Worm (Caenorhabditis elegans) whole organism, early embryonic: ENCODE data around the gene F43E2.1.

Experiments
- B0310.2 ChIP-seq: sonication (generic microtip); optimal IDR thresholded peaks from 2 replicates; lab custom pipeline; 2016; ENCODE audit warnings: mild to moderate bottlenecking, missing genetic modification characterization, missing compliant biosample characterization
- ama-1 ChIP-seq: fragments of 150-350 bp; optimal IDR thresholded peaks from 2 replicates; lab custom pipeline; 2014
- hmg-4 ChIP-seq: fragments of 200-800 bp; sonication (Bioruptor generic); optimal IDR thresholded peaks from 2 replicates; lab custom pipeline; 2018; ENCODE audit warnings: mild to moderate bottlenecking, missing genetic modification characterization, missing compliant biosample characterization
- hnd-1 ChIP-seq: sonication (generic microtip); optimal IDR thresholded peaks from 2 replicates; lab custom pipeline; 2016; ENCODE audit warnings: missing genetic modification characterization, missing compliant biosample characterization
- pes-1 ChIP-seq: fragments of 200-800 bp; sonication (Bioruptor generic); IDR thresholded peaks from 2 replicates; pipeline ENCODE4 v1.3.6; 2022; ENCODE audit warnings: missing genetic modification reagents, missing genetic modification characterization, missing compliant biosample characterization
- scrt-1 ChIP-seq: fragments of 200-800 bp; sonication (Bioruptor generic); IDR thresholded peaks from 2 replicates; pipeline ENCODE4 v1.3.6; 2022; ENCODE audit warnings: missing genetic modification characterization, missing compliant biosample characterization
- sea-1 ChIP-seq: fragments of 200-800 bp; sonication (Bioruptor generic); conservative IDR thresholded peaks from 2 replicates; pipeline ENCODE4 v1.3.6; 2022; ENCODE audit warnings: missing genetic modification characterization, missing compliant biosample characterization
- tra-4 ChIP-seq: sonication (generic microtip); optimal IDR thresholded peaks from 2 replicates; lab custom pipeline; 2017; ENCODE audit warnings: missing genetic modification characterization, missing compliant biosample characterization

ce11 chrII:7343668-7344067 is 31.4 kb upstream of the F43E2.1 start:
- TF ChIP-seq pes-1: no peak
- no peak for TF ChIP-seq scrt-1 (GFP tag; lab: Robert Waterston, UW)
- TF ChIP-seq hnd-1 (tag; lab: Kevin White, UChicago): no peak
- no peak for TF ChIP-seq ama-1
- TF ChIP-seq hmg-4 (GFP tag; lab: Kevin White, UChicago): no peak
- no peak for TF ChIP-seq sea-1 (GFP tag; lab: Robert Waterston, UW)
- TF ChIP-seq B0310.2 (tag; lab: Kevin White, UChicago): no peak
- no peak for TF ChIP-seq tra-4 (tag; lab: Kevin White, UChicago)
